Worm (Caenorhabditis elegans): ENCODE results near the gene ctsa-2.

The ctsa-2 gene

ce11 chrX:6420681-6421080 is 9.7 kb downstream of the ctsa-2 start, which contains the start of gene K10C2.12:
TSS of gene K10C2.12 (minus strand) at chrX:6420781.
- no peak for TF ChIP-seq nhr-48 (tag; optimal IDR thresholded peaks at IDR 0.05)
- TF ChIP-seq zfp-3 (GFP tag; conservative IDR thresholded peaks at IDR 0.05): no peak
- TF ChIP-seq F10B5.3 (tag; optimal IDR thresholded peaks at IDR 0.05): no peak
- TF ChIP-seq lin-39 (tag; optimal IDR thresholded peaks at IDR 0.05): no peak
- no peak for TF ChIP-seq nhr-41 (GFP tag; IDR thresholded peaks at IDR 0.05)
- no peak for TF ChIP-seq fos-1 (tag; optimal IDR thresholded peaks at IDR 0.05)
- no peak for TF ChIP-seq ceh-28 (tag; optimal IDR thresholded peaks at IDR 0.05)
- no peak for TF ChIP-seq tra-1 (GFP tag; IDR thresholded peaks at IDR 0.05)
- TF ChIP-seq ZK337.2 (GFP tag; IDR thresholded peaks at IDR 0.05): no peak
- TF ChIP-seq lsy-2 (tag; optimal IDR thresholded peaks at IDR 0.05): no peak
- TF ChIP-seq nhr-6 (tag; optimal IDR thresholded peaks at IDR 0.05): no peak
- TF ChIP-seq sdz-12 (GFP tag; optimal IDR thresholded peaks at IDR 0.05): no peak
- no peak for TF ChIP-seq F26F4.8 (GFP tag; conservative IDR thresholded peaks at IDR 0.05)
- no peak for TF ChIP-seq snpc-1.2 (GFP tag; IDR thresholded peaks at IDR 0.05)
- TF ChIP-seq vab-7 (GFP tag; IDR thresholded peaks at IDR 0.05): no peak
- TF ChIP-seq mep-1 (tag; optimal IDR thresholded peaks at IDR 0.05): no peak

ce11 chrX:6419113-6419512 is 11.3 kb downstream of the ctsa-2 start:
- TF ChIP-seq attf-4 (tag; optimal IDR thresholded peaks at IDR 0.05): no peak
- TF ChIP-seq unc-62 (GFP tag; optimal IDR thresholded peaks at IDR 0.05 in 1 of 2): peak in 1 of 2 experiments; percentile 13
- TF ChIP-seq unc-62 (tag; optimal IDR thresholded peaks at IDR 0.05): no peak

ce11 chrX:6416357-6417087 is 13.9 kb downstream of the ctsa-2 start, which contains the start of gene T22E5.6:
TSS of gene T22E5.6 (minus strand) at chrX:6416407.
- TF ChIP-seq nhr-28 (tag; optimal IDR thresholded peaks at IDR 0.05) (peak; percentile 22), unc-62 (GFP tag; optimal IDR thresholded peaks at IDR 0.05 in 1 of 2) (peak in 1 of 2 experiments; percentile 6), unc-62 (tag; optimal IDR thresholded peaks at IDR 0.05) (no peak), unc-39 (tag; optimal IDR thresholded peaks at IDR 0.05) (no peak)

ce11 chrX:6413583-6413982 is 16.8 kb downstream of the ctsa-2 start:
- TF ChIP-seq lin-1 (GFP tag; IDR thresholded peaks at IDR 0.05) (no peak), ceh-20 (GFP tag; IDR thresholded peaks at IDR 0.05) (peak; percentile 66; the same call in 1 of the 2 replicates), ZK337.2 (GFP tag; IDR thresholded peaks at IDR 0.05) (no peak), unc-62 (GFP tag; optimal IDR thresholded peaks at IDR 0.05 in 1 of 2) (peak in 1 of 2 experiments; percentile 56), unc-62 (tag; optimal IDR thresholded peaks at IDR 0.05) (no peak)

ce11 chrX:6412575-6412974 is 17.8 kb downstream of the ctsa-2 start, which contains the start of gene T22E5.1:
TSS of gene T22E5.1 (plus strand) at chrX:6412875.
- TF ChIP-seq ZK546.5 (tag; optimal IDR thresholded peaks at IDR 0.05): no peak
- TF ChIP-seq lir-3 (tag; optimal IDR thresholded peaks at IDR 0.05): no peak
- no peak for TF ChIP-seq cey-2 (tag; optimal IDR thresholded peaks at IDR 0.05; ENCODE audit: borderline replicate concordance, insufficient read depth)
- TF ChIP-seq pha-4 (GFP tag; IDR thresholded peaks at IDR 0.05): no peak
- TF ChIP-seq pha-4 (tag; optimal IDR thresholded peaks at IDR 0.05): no peak
- TF ChIP-seq ctbp-1 (GFP tag; IDR thresholded peaks at IDR 0.05): no peak
- no peak for TF ChIP-seq nhr-41 (GFP tag; IDR thresholded peaks at IDR 0.05)
- no peak for TF ChIP-seq daf-19 (GFP tag; conservative IDR thresholded peaks at IDR 0.05)
- TF ChIP-seq gei-8 (GFP tag; optimal IDR thresholded peaks at IDR 0.05): no peak
